Worm (Caenorhabditis elegans) whole organism, L3 larva: ENCODE results near the gene egl-9.

ENCODE experiments used
- ama-1 ChIP-seq: fragments of 150-350 bp; optimal IDR thresholded peaks from 2 replicates; lab custom pipeline; 2018
- egl-27 ChIP-seq: sonication (generic microtip); optimal IDR thresholded peaks from 4 replicates; lab custom pipeline; 2017; ENCODE audit warnings: missing biosample characterization, missing genetic modification reagents, missing genetic modification characterization
- elt-1 ChIP-seq: fragments of 150-350 bp; optimal IDR thresholded peaks from 2 replicates; lab custom pipeline; 2014; ENCODE audit warnings: missing biosample characterization, missing genetic modification characterization
- fkh-10 ChIP-seq: sonication (generic microtip); optimal IDR thresholded peaks from 2 replicates; lab custom pipeline; 2017; ENCODE audit warnings: missing biosample characterization, missing genetic modification reagents, missing genetic modification characterization
- fos-1 ChIP-seq: fragments of 150-350 bp; optimal IDR thresholded peaks from 2 replicates; lab custom pipeline; 2014; ENCODE audit warnings: missing biosample characterization, missing genetic modification characterization

- TF ChIP-seq egl-27 = peak; percentile 84
- TF ChIP-seq fos-1 (tag; lab: Kevin White, UChicago) = peak; percentile 79
- TF ChIP-seq ama-1 (lab: Kevin White, UChicago) = peak; percentile 82
- peak; percentile 89 for TF ChIP-seq fkh-10 (GFP tag; lab: Kevin White, UChicago)
- TF ChIP-seq elt-1 (tag; lab: Kevin White, UChicago) = peak; percentile 50
Observed at ce11 chrV:10466607-10467092, 1.7 kb upstream of the egl-9 start.
